Worm (Caenorhabditis elegans): ENCODE measurements around the gene unc-49.

unc-49 gene

DNA sequence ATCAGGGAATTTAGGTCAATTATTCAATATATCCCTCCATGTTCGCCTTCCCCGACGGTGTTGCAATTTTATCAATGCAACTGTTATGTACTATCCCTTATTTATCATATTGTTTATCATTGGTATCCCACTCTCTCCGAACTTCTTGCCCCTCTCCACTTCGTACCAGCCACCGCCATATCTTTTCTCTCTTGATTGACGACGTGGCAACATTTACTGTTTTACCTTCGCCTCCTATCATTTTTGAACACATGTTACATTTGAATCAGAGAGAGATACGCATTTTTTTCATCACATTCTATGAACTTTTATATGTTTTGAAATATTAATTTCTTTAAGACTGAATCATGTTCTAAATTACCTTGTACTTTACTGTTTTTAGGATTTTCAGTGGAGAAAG lies 34.1 kb upstream of the unc-49 start:
- TF ChIP-seq R02D3.7 (tag; optimal IDR thresholded peaks at IDR 0.05) (no peak), nhr-23 (tag; optimal IDR thresholded peaks at IDR 0.05) (peak; percentile 39), elt-3 (tag; optimal IDR thresholded peaks at IDR 0.05) (no peak), egl-5 (tag; optimal IDR thresholded peaks at IDR 0.05) (no peak), lsy-12 (tag; optimal IDR thresholded peaks at IDR 0.05) (no peak), nhr-12 (tag; optimal IDR thresholded peaks at IDR 0.05) (no peak), pha-4 (tag; optimal IDR thresholded peaks at IDR 0.05) (no peak)

DNA sequence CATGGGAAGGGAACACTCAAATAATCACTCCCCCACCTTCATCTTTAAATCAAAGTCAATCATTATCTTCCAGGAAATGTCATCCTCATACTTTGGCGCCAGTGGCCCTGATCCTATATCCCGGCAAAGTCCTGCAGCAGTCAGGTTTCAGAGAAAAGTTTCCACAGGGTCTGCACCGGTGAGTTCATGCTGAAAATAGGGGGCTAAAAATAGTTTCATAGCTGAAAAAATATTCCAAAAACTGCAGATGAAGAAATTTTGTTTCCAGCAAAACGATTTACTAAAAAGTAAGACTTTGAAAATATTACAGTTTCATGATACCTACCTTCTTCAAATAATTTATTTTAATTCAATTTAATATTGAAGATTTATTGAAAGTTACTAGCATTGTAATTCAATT lies 32.5 kb upstream of the unc-49 start, which contains the start of gene ptr-25:
TSS of gene ptr-25 (plus strand) at position 73 of the 400 bp plus-strand sequence.
- no peak for TF ChIP-seq nfya-1 (tag; optimal IDR thresholded peaks at IDR 0.05; ENCODE audit: insufficient read depth)
- TF ChIP-seq ceh-9 (tag; optimal IDR thresholded peaks at IDR 0.05) = no peak
- no peak for TF ChIP-seq nhr-77 (tag; optimal IDR thresholded peaks at IDR 0.05)
- TF ChIP-seq nhr-11 (tag; optimal IDR thresholded peaks at IDR 0.05) = no peak
- TF ChIP-seq fkh-2 (tag; optimal IDR thresholded peaks at IDR 0.05) = no peak
- no peak for TF ChIP-seq egl-5 (tag; optimal IDR thresholded peaks at IDR 0.05)
- no peak for TF ChIP-seq nhr-12 (tag; optimal IDR thresholded peaks at IDR 0.05)
- no peak for TF ChIP-seq sea-2 (GFP tag; optimal IDR thresholded peaks at IDR 0.05)

DNA sequence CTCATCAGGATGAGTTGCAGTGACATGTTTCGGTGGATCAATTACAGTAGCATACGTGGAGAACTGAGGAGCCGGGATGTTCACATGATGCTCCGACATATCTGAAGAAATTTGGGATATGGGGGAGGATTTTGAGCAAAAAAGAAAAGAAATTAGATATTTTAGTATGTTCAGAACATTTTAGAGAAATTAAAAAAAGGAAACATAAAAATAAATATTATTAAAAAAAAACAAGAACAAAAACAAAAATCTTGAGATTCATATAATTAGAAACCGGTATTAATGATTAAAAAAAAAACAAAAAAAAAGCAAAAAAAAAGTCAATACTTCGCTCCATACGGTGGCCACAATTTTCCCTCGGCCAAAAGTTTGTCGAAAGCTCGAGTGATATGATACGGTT lies 16.8 kb upstream of the unc-49 start, which contains the start of gene rab-33:
TSS of gene rab-33 (minus strand) at position 101 of the 400 bp plus-strand sequence.
- no peak for TF ChIP-seq mml-1 (tag; optimal IDR thresholded peaks at IDR 0.05)
- no peak for TF ChIP-seq pha-4 (tag; optimal IDR thresholded peaks at IDR 0.05)
- no peak for TF ChIP-seq nhr-77 (tag; optimal IDR thresholded peaks at IDR 0.05)
- no peak for TF ChIP-seq nhr-25 (tag; optimal IDR thresholded peaks at IDR 0.05)
- TF ChIP-seq ztf-11 (tag; optimal IDR thresholded peaks at IDR 0.05) = no peak
- no peak for TF ChIP-seq skn-1 (tag; optimal IDR thresholded peaks at IDR 0.05)
- TF ChIP-seq ceh-9 (tag; optimal IDR thresholded peaks at IDR 0.05) = no peak
- no peak for TF ChIP-seq elt-3 (tag; optimal IDR thresholded peaks at IDR 0.05)
- no peak for TF ChIP-seq egl-27 (tag; optimal IDR thresholded peaks at IDR 0.05)
- TF ChIP-seq R02D3.7 (tag; optimal IDR thresholded peaks at IDR 0.05) = no peak
- no peak for TF ChIP-seq daf-12 (tag; optimal IDR thresholded peaks at IDR 0.05)

DNA sequence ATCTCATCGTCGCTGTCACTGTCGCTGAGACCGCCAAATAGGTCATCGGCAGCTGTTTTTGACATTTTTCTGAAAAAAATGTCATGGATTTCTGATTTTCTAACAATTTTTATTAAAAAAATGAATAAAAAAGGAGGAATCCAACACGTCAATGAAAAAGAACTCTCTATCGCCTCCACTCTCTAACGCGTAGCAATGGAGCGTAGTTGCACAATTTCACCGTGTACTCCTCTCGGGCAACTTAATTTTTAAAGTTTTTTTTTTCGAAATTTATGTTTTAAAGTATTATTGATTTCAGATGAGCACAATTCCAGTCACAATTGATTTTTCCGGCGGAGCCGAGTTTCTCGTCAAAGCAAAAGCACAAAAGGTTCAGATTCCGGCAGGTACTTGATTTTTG lies 15.4 kb upstream of the unc-49 start, which contains the start of the genes taf-11.3 and urm-1:
TSS of gene taf-11.3 (minus strand) at position 69 of the 400 bp plus-strand sequence.
TSS of gene urm-1 (plus strand) at position 299 of the 400 bp plus-strand sequence.
- peak; percentile 89 for TF ChIP-seq nhr-23 (tag; optimal IDR thresholded peaks at IDR 0.05)
- TF ChIP-seq R02D3.7 (tag; optimal IDR thresholded peaks at IDR 0.05) = peak; percentile 56
- TF ChIP-seq elt-1 (tag; optimal IDR thresholded peaks at IDR 0.05) = no peak
- peak; percentile 90 for TF ChIP-seq pha-4 (tag; optimal IDR thresholded peaks at IDR 0.05)
- TF ChIP-seq hmg-11 (tag; optimal IDR thresholded peaks at IDR 0.05) = peak; percentile 67
- peak; percentile 88 for TF ChIP-seq snpc-4 (tag; optimal IDR thresholded peaks at IDR 0.05)
- TF ChIP-seq jun-1 (tag; optimal IDR thresholded peaks at IDR 0.05) = peak; percentile 13
- peak; percentile 93 for TF ChIP-seq lin-15B (tag; optimal IDR thresholded peaks at IDR 0.05)
- TF ChIP-seq lin-39 (tag; optimal IDR thresholded peaks at IDR 0.05) = peak; percentile 24
- TF ChIP-seq nhr-25 (tag; optimal IDR thresholded peaks at IDR 0.05) = peak; percentile 35
- peak; percentile 61 for TF ChIP-seq nhr-43 (tag; optimal IDR thresholded peaks at IDR 0.05; ENCODE audit: poor library complexity, severe bottlenecking)
- TF ChIP-seq nfya-1 (tag; optimal IDR thresholded peaks at IDR 0.05; ENCODE audit: insufficient read depth) = peak; percentile 85
- TF ChIP-seq tbx-2 (tag; optimal IDR thresholded peaks at IDR 0.05) = no peak
- TF ChIP-seq nhr-237 (tag; optimal IDR thresholded peaks at IDR 0.05) = no peak
- peak; percentile 21 for TF ChIP-seq elt-2 (tag; optimal IDR thresholded peaks at IDR 0.05)
- TF ChIP-seq lsy-12 (tag; optimal IDR thresholded peaks at IDR 0.05) = no peak

DNA sequence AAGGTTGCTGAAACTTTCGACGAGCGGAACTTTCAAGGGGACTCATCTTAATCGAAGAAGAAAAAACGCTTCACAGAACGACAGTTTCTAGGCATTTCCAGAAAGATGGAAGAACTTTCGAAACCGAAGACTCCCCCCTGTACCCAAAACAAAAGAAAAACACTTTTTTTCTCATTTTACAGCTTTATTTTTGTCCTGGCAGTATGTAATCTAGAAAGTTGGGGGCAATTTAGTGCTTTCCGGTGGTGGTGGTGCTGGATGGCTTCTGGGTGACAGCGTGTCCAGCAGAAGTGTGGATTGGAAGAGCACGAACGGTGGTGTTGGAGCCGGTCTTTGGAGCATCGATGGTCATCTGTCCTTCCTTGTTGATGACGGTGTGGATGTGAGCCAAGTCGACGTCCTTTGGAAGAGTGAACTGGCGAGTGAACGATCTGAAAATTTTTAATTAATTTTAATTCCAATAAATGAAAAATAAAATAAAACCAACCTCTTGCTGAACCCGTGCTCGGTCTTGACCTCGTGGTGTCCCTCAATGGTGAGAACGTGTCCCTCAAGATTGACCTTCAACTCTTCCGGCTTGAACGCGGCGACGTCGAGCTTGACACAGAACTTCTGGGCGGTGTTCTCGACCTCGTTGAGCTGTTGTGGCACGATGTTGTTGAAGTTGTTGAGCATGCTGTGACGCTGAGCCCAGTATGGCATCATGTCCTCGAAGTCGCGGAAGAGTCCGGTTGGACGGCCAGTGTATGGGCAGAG lies 14.4 kb upstream of the unc-49 start:
- TF ChIP-seq lin-39 (tag; optimal IDR thresholded peaks at IDR 0.05) (no peak), elt-3 (tag; optimal IDR thresholded peaks at IDR 0.05) (no peak), hmg-11 (tag; optimal IDR thresholded peaks at IDR 0.05) (no peak), eor-1 (tag; optimal IDR thresholded peaks at IDR 0.05) (no peak), tbx-2 (tag; optimal IDR thresholded peaks at IDR 0.05) (no peak), ztf-4 (tag; optimal IDR thresholded peaks at IDR 0.05) (no peak), fos-1 (tag; optimal IDR thresholded peaks at IDR 0.05) (no peak), sea-2 (GFP tag; optimal IDR thresholded peaks at IDR 0.05) (no peak), unc-39 (tag; optimal IDR thresholded peaks at IDR 0.05) (no peak), nhr-77 (tag; optimal IDR thresholded peaks at IDR 0.05) (no peak)

Data from whole organism, L3 larva.